Fruit fly (Drosophila melanogaster) whole organism, embryonic: Measurements from ENCODE around the gene CG17032.

Experiments
- Awh ChIP-seq: fragments of 200-800 bp; sonication (Bioruptor generic); IDR thresholded peaks from 2 replicates; pipeline ENCODE4, ENCODE4 v1.3.6; 2022; ENCODE audit warnings: missing biosample characterization, missing genetic modification characterization
- CG11560 ChIP-seq: fragments of 200-800 bp; sonication (Bioruptor generic); IDR thresholded peaks from 3 replicates; pipeline ENCODE4 v1.3.6; 2022; ENCODE audit warnings: missing biosample characterization, missing genetic modification characterization
- CG12071 ChIP-seq: fragments of 200-800 bp; sonication (Bioruptor generic); optimal IDR thresholded peaks from 3 replicates; lab custom pipeline; 2018; ENCODE audit warnings: missing biosample characterization, mild to moderate bottlenecking, missing genetic modification characterization
- CG13123 ChIP-seq: fragments of 200-800 bp; sonication (Bioruptor generic); optimal IDR thresholded peaks from 2 replicates; lab custom pipeline; 2016; ENCODE audit warnings: missing biosample characterization, missing genetic modification characterization
- CG15269 ChIP-seq: fragments of 200-800 bp; sonication (Bioruptor generic); optimal IDR thresholded peaks from 2 replicates; lab custom pipeline; 2018; ENCODE audit warnings: missing biosample characterization, mild to moderate bottlenecking, missing genetic modification characterization, moderate library complexity
- CG15696 ChIP-seq: fragments of 200-800 bp; sonication (Bioruptor generic); optimal IDR thresholded peaks from 2 replicates; lab custom pipeline; 2019; ENCODE audit warnings: missing biosample characterization, mild to moderate bottlenecking, missing genetic modification characterization, moderate library complexity
- CG2712 ChIP-seq: fragments of 200-800 bp; optimal IDR thresholded peaks from 3 replicates; lab custom pipeline; 2019; ENCODE audit warnings: missing biosample characterization, mild to moderate bottlenecking, missing genetic modification characterization, moderate library complexity
- CG2875 ChIP-seq: fragments of 200-800 bp; sonication (Bioruptor generic); optimal IDR thresholded peaks from 2 replicates; lab custom pipeline; 2017; ENCODE audit warnings: missing biosample characterization, mild to moderate bottlenecking, missing genetic modification characterization, missing genetic modification reagents
- CG33213 ChIP-seq: fragments of 200-800 bp; sonication (Bioruptor generic); optimal IDR thresholded peaks from 3 replicates; lab custom pipeline; 2016; ENCODE audit warnings: missing biosample characterization, missing genetic modification characterization
- CG34376 ChIP-seq: fragments of 200-800 bp; sonication (Bioruptor generic); optimal IDR thresholded peaks from 2 replicates; lab custom pipeline; 2018; ENCODE audit warnings: missing biosample characterization, mild to moderate bottlenecking, missing genetic modification characterization
- CG43689 ChIP-seq: fragments of 200-800 bp; sonication (Bioruptor generic); IDR thresholded peaks from 2 replicates; pipeline ENCODE4 v1.3.6; 2022; ENCODE audit warnings: missing biosample characterization, missing genetic modification characterization
- CG4617 ChIP-seq: fragments of 200-800 bp; sonication (Bioruptor generic); optimal IDR thresholded peaks from 3 replicates; lab custom pipeline; 2016; ENCODE audit warnings: missing biosample characterization, missing genetic modification characterization, borderline replicate concordance
- CG5180 ChIP-seq: fragments of 200-800 bp; sonication (Bioruptor generic); optimal IDR thresholded peaks from 3 replicates; lab custom pipeline; 2017; ENCODE audit warnings: missing biosample characterization, missing genetic modification characterization, mild to moderate bottlenecking, moderate library complexity, missing genetic modification reagents
- CG5953 ChIP-seq: fragments of 200-800 bp; sonication (Bioruptor generic); IDR thresholded peaks from 2 replicates; pipeline ENCODE4 v1.3.6; 2022; ENCODE audit warnings: missing biosample characterization, missing genetic modification characterization
- CG6765 ChIP-seq: fragments of 200-800 bp; sonication (Bioruptor generic); optimal IDR thresholded peaks from 3 replicates; lab custom pipeline; 2017; ENCODE audit warnings: missing biosample characterization, mild to moderate bottlenecking, missing genetic modification characterization
- CG6813 ChIP-seq: fragments of 200-800 bp; sonication (Bioruptor generic); optimal IDR thresholded peaks from 2 replicates; lab custom pipeline; 2017; ENCODE audit warnings: missing biosample characterization, missing genetic modification characterization, mild to moderate bottlenecking, moderate library complexity, missing genetic modification reagents
- CG7839 ChIP-seq: fragments of 200-800 bp; sonication (Bioruptor generic); optimal IDR thresholded peaks from 3 replicates; lab custom pipeline; 2018; ENCODE audit warnings: missing biosample characterization, mild to moderate bottlenecking, missing genetic modification characterization, moderate library complexity
- CG8359 ChIP-seq: fragments of 200-800 bp; sonication (Bioruptor generic); optimal IDR thresholded peaks from 2 replicates; lab custom pipeline; 2017; ENCODE audit warnings: missing biosample characterization, mild to moderate bottlenecking, missing genetic modification characterization, borderline replicate concordance
- CG8478 ChIP-seq: fragments of >200 bp; optimal IDR thresholded peaks from 2 replicates; lab custom pipeline; 2018
- CG9797 ChIP-seq: fragments of 200-800 bp; sonication (Bioruptor generic); optimal IDR thresholded peaks from 3 replicates; lab custom pipeline; 2018; ENCODE audit warnings: missing biosample characterization, mild to moderate bottlenecking, missing genetic modification characterization
- CG9932 ChIP-seq: fragments of 200-800 bp; sonication (Bioruptor generic); IDR thresholded peaks from 2 replicates; pipeline ENCODE4 v1.3.6; 2022; ENCODE audit warnings: missing biosample characterization, missing genetic modification characterization
- D19B ChIP-seq: fragments of 200-800 bp; sonication (Bioruptor generic); optimal IDR thresholded peaks from 2 replicates; lab custom pipeline; 2017; ENCODE audit warnings: missing biosample characterization, mild to moderate bottlenecking, missing genetic modification characterization
- E2f1 ChIP-seq: fragments of 200-800 bp; sonication (Bioruptor generic); IDR thresholded peaks from 2 replicates; pipeline ENCODE4 v1.3.6; 2022; ENCODE audit warnings: missing biosample characterization, missing genetic modification characterization
- Fer1 ChIP-seq: fragments of 200-800 bp; sonication (Bioruptor generic); optimal IDR thresholded peaks from 2 replicates; lab custom pipeline; 2017; ENCODE audit warnings: missing biosample characterization, mild to moderate bottlenecking, missing genetic modification characterization
- Gsc ChIP-seq: fragments of 200-800 bp; sonication (Bioruptor generic); IDR thresholded peaks from 2 replicates; pipeline ENCODE4 v1.3.6; 2022; ENCODE audit warnings: missing biosample characterization, missing genetic modification characterization
- Lpt ChIP-seq: fragments of >200 bp; optimal IDR thresholded peaks from 2 replicates; lab custom pipeline; 2018; ENCODE audit warnings: missing biosample characterization, missing genetic modification characterization
- Mad ChIP-seq: fragments of 200-800 bp; sonication (Bioruptor generic); optimal IDR thresholded peaks from 2 replicates; lab custom pipeline; 2016; ENCODE audit warnings: missing biosample characterization, missing genetic modification characterization
- Mes4 ChIP-seq: fragments of 200-800 bp; sonication (Bioruptor generic); optimal IDR thresholded peaks from 2 replicates; lab custom pipeline; 2016; ENCODE audit warnings: missing biosample characterization, missing genetic modification characterization
- Poxn ChIP-seq: fragments of 200-800 bp; sonication (Bioruptor generic); IDR thresholded peaks from 2 replicates; pipeline ENCODE4 v1.3.6; 2022; ENCODE audit warnings: missing biosample characterization, missing genetic modification characterization
- Scr ChIP-seq: fragments of 200-800 bp; sonication (Bioruptor generic); IDR thresholded peaks from 2 replicates; pipeline ENCODE4 v1.3.6; 2022; ENCODE audit warnings: missing biosample characterization, missing genetic modification characterization; ENCODE audit not compliant: partially characterized antibody
- YL-1 ChIP-seq: fragments of 200-800 bp; sonication (Bioruptor generic); optimal IDR thresholded peaks from 3 replicates; lab custom pipeline; 2017; ENCODE audit warnings: missing biosample characterization, mild to moderate bottlenecking, missing genetic modification characterization
- abd-A ChIP-seq: fragments of 200-800 bp; sonication (Bioruptor generic); optimal IDR thresholded peaks from 3 replicates; lab custom pipeline; 2019; ENCODE audit warnings: missing biosample characterization, mild to moderate bottlenecking, missing genetic modification characterization, moderate library complexity
- al ChIP-seq: fragments of 200-800 bp; sonication (Bioruptor generic); IDR thresholded peaks from 2 replicates; pipeline ENCODE4 v1.3.6; 2022; ENCODE audit warnings: missing biosample characterization, missing genetic modification characterization
- chn ChIP-seq: fragments of 200-800 bp; sonication (Bioruptor generic); optimal IDR thresholded peaks from 2 replicates; lab custom pipeline; 2016; ENCODE audit warnings: missing biosample characterization, missing genetic modification characterization
- corto ChIP-seq: fragments of 200-800 bp; sonication (Bioruptor generic); optimal IDR thresholded peaks from 2 replicates; lab custom pipeline; 2016; ENCODE audit warnings: missing biosample characterization, mild to moderate bottlenecking, missing genetic modification characterization, moderate library complexity
- crc ChIP-seq: fragments of 200-800 bp; sonication (Bioruptor generic); optimal IDR thresholded peaks from 2 replicates; lab custom pipeline; 2016; ENCODE audit warnings: missing biosample characterization, missing genetic modification characterization
- dimm ChIP-seq: fragments of 200-800 bp; sonication (Bioruptor generic); IDR thresholded peaks from 2 replicates; pipeline ENCODE4 v1.3.6; 2022; ENCODE audit warnings: missing biosample characterization, missing genetic modification characterization
- eve ChIP-seq, 2 experiments: fragments of >200 bp; optimal IDR thresholded peaks; 2 replicates each; lab custom pipeline; 2017; ENCODE audit warnings: missing biosample characterization in 2 of 2, missing genetic modification characterization in 2 of 2
- fd64A ChIP-seq: fragments of 200-800 bp; sonication (Bioruptor generic); optimal IDR thresholded peaks from 3 replicates; lab custom pipeline; 2018; ENCODE audit warnings: missing biosample characterization, mild to moderate bottlenecking, missing genetic modification characterization
- gcm2 ChIP-seq: fragments of 200-800 bp; sonication (Bioruptor generic); optimal IDR thresholded peaks from 2 replicates; lab custom pipeline; 2016; ENCODE audit warnings: missing biosample characterization, missing genetic modification characterization
- jigr1 ChIP-seq: fragments of 200-800 bp; sonication (Bioruptor generic); IDR thresholded peaks from 3 replicates; pipeline ENCODE4 v1.3.6; 2022; ENCODE audit warnings: missing biosample characterization, missing genetic modification characterization
- jing ChIP-seq: fragments of 200-800 bp; sonication (Bioruptor generic); optimal IDR thresholded peaks from 2 replicates; lab custom pipeline; 2018; ENCODE audit warnings: missing biosample characterization, mild to moderate bottlenecking, missing genetic modification characterization
- lilli ChIP-seq: fragments of 200-800 bp; sonication (Bioruptor generic); optimal IDR thresholded peaks from 3 replicates; lab custom pipeline; 2016; ENCODE audit warnings: missing biosample characterization, missing genetic modification characterization
- nerfin-1 ChIP-seq: fragments of 200-800 bp; sonication (Bioruptor generic); optimal IDR thresholded peaks from 3 replicates; lab custom pipeline; 2019; ENCODE audit warnings: missing biosample characterization, mild to moderate bottlenecking, missing genetic modification characterization, moderate library complexity
- odd ChIP-seq: fragments of 200-800 bp; sonication (Bioruptor generic); optimal IDR thresholded peaks from 2 replicates; lab custom pipeline; 2017; ENCODE audit warnings: missing biosample characterization, mild to moderate bottlenecking, missing genetic modification characterization
- prd ChIP-seq, 3 experiments: fragments of >200 bp in 2 of 3; fragments of 200-800 bp in 1 of 3; sonication (Bioruptor generic) in 1 of 3; optimal IDR thresholded peaks in 2 of 3; IDR thresholded peaks in 1 of 3; 2 replicates in 2 of 3; 3 replicates in 1 of 3; pipeline versions ENCODE4 v1.3.6 to Lab custom; 2017 to 2022; ENCODE audit warnings: missing biosample characterization in 1 of 3, missing genetic modification characterization in 1 of 3
- psq ChIP-seq: fragments of 200-800 bp; sonication (Bioruptor generic); optimal IDR thresholded peaks from 2 replicates; lab custom pipeline; 2017; ENCODE audit warnings: missing biosample characterization, missing genetic modification characterization
- sisA ChIP-seq: fragments of 200-800 bp; sonication (Bioruptor generic); IDR thresholded peaks from 2 replicates; pipeline ENCODE4 v1.3.6; 2022; ENCODE audit warnings: missing biosample characterization, missing genetic modification characterization
- tap ChIP-seq: fragments of 200-800 bp; optimal IDR thresholded peaks from 3 replicates; lab custom pipeline; 2019; ENCODE audit warnings: missing biosample characterization, mild to moderate bottlenecking, missing genetic modification characterization, moderate library complexity
- yki ChIP-seq: fragments of >200 bp; optimal IDR thresholded peaks from 3 replicates; lab custom pipeline; 2018

The CG17032 gene

dm6 chr3L:15982783-15983432 lies 24.3 kb downstream of the CG17032 start, which contains the start of the genes brm and Arl1 (continued):
- peak; percentile 94 for TF ChIP-seq CG11560 (tag; lab: Robert Waterston, UW)
- peak; percentile 87 for TF ChIP-seq CG5180 (GFP tag; lab: Kevin White, UChicago)
- peak; percentile 99 for TF ChIP-seq CG4617 (GFP tag; lab: Kevin White, UChicago)
- peak; percentile 99 for TF ChIP-seq E2f1 (GFP tag; lab: Robert Waterston, UW)
- TF ChIP-seq corto: peak; percentile 92
- TF ChIP-seq Mes4 (GFP tag; lab: Kevin White, UChicago): peak; percentile 31
- 0 out of 2 replicates have a peak, but pooled peaks have one; percentile 41 for TF ChIP-seq Scr (GFP tag; lab: Robert Waterston, UW)
- TF ChIP-seq odd (GFP tag; lab: Kevin White, UChicago): peak; percentile 94
- TF ChIP-seq fd64A (GFP tag; lab: Kevin White, UChicago): peak; percentile 89
- TF ChIP-seq Fer1: peak; percentile 99
- peak; percentile 100 for TF ChIP-seq CG9932 (GFP tag; lab: Robert Waterston, UW)
- peak; percentile 99 for TF ChIP-seq CG34376
- TF ChIP-seq CG8478 (lab: Kevin White, UChicago): no peak
- peak; percentile 95 for TF ChIP-seq CG13123 (GFP tag; lab: Kevin White, UChicago)
- peak; percentile 96 for TF ChIP-seq CG6765 (GFP tag; lab: Kevin White, UChicago)
- peak; percentile 96 for TF ChIP-seq jigr1
- peak; percentile 98 for TF ChIP-seq lilli (GFP tag; lab: Kevin White, UChicago)
- peak; percentile 96 for TF ChIP-seq CG43689
- peak; percentile 94 for TF ChIP-seq psq (GFP tag; lab: Kevin White, UChicago)
- peak; percentile 98 for TF ChIP-seq Gsc (GFP tag; lab: Robert Waterston, UW)
- peak; percentile 99 for TF ChIP-seq YL-1 (GFP tag; lab: Kevin White, UChicago)
- peak; percentile 81 for TF ChIP-seq gcm2
- peak; percentile 92 for TF ChIP-seq CG8359 (GFP tag; lab: Kevin White, UChicago)
- peak; percentile 97 for TF ChIP-seq CG5953 (GFP tag; lab: Robert Waterston, UW)
- peak; percentile 69 for TF ChIP-seq CG9797 (GFP tag; lab: Kevin White, UChicago)
- peak; percentile 99 for TF ChIP-seq CG2712 (tag; lab: Kevin White, UChicago)
- TF ChIP-seq crc: peak; percentile 75
- TF ChIP-seq dimm (GFP tag; lab: Robert Waterston, UW): peak; percentile 96
- peak; percentile 82 for TF ChIP-seq CG2875
- TF ChIP-seq CG12071: peak; percentile 82
- TF ChIP-seq eve (GFP tag; optimal IDR thresholded peaks at IDR 0.05; lab: Kevin White, UChicago): no peak
- TF ChIP-seq al (GFP tag; lab: Robert Waterston, UW): peak; percentile 99
- TF ChIP-seq CG7839 (tag; lab: Kevin White, UChicago): peak; percentile 99
- TF ChIP-seq chn (GFP tag; lab: Kevin White, UChicago): peak; percentile 93
- TF ChIP-seq tap (tag; lab: Kevin White, UChicago): peak; percentile 96
- peak; percentile 94 for TF ChIP-seq D19B (GFP tag; lab: Kevin White, UChicago)
- peak; percentile 92 for TF ChIP-seq jing
- TF ChIP-seq sisA: peak; percentile 99
- peak; percentile 95 for TF ChIP-seq CG6813 (GFP tag; lab: Kevin White, UChicago)
- peak; percentile 99 for TF ChIP-seq Awh (GFP tag; lab: Robert Waterston, UW)
- no peak for TF ChIP-seq Lpt (GFP tag; lab: Kevin White, UChicago)
- TF ChIP-seq CG15269 (tag; lab: Kevin White, UChicago): peak; percentile 99
- TF ChIP-seq nerfin-1: peak; percentile 97
- peak; percentile 97 for TF ChIP-seq Mad (GFP tag; lab: Kevin White, UChicago)
- no peak for TF ChIP-seq abd-A (tag; lab: Kevin White, UChicago)
- TF ChIP-seq Poxn (GFP tag; lab: Robert Waterston, UW): peak; percentile 97
- TF ChIP-seq prd (optimal IDR thresholded peaks at IDR 0.05; lab: Kevin White, UChicago): no peak
- peak; percentile 99 for TF ChIP-seq prd (GFP tag; IDR thresholded peaks at IDR 0.05; lab: Robert Waterston, UW)
- no peak for TF ChIP-seq yki (lab: Kevin White, UChicago)
- peak; percentile 99 for TF ChIP-seq CG15696 (tag; lab: Kevin White, UChicago)
- TF ChIP-seq CG33213 (GFP tag; lab: Kevin White, UChicago): peak; percentile 74
